Fruit fly (Drosophila melanogaster) whole organism, embryonic: ENCODE data around the gene Helz.

Experiments used
- Atf6 ChIP-seq: fragments of 200-800 bp; sonication (Bioruptor generic); IDR thresholded peaks from 2 replicates; pipeline ENCODE4 v1.3.6; 2022; ENCODE audit warnings: missing biosample characterization, missing genetic modification characterization
- B-H2 ChIP-seq: fragments of 200-800 bp; sonication (Bioruptor generic); optimal IDR thresholded peaks from 2 replicates; lab custom pipeline; 2018; ENCODE audit warnings: missing biosample characterization, mild to moderate bottlenecking, missing genetic modification characterization
- CG10147 ChIP-seq: fragments of 200-800 bp; sonication (Bioruptor generic); optimal IDR thresholded peaks from 2 replicates; lab custom pipeline; 2019; ENCODE audit warnings: missing biosample characterization, mild to moderate bottlenecking, missing genetic modification characterization, moderate library complexity
- CG10321 ChIP-seq: fragments of 200-800 bp; sonication (Bioruptor generic); IDR thresholded peaks from 2 replicates; pipeline ENCODE4 v1.3.6; 2022; ENCODE audit warnings: missing biosample characterization, missing genetic modification characterization
- CG11093 ChIP-seq: fragments of 200-800 bp; sonication (Bioruptor generic); IDR thresholded peaks from 3 replicates; pipeline ENCODE4 v1.3.6; 2022; ENCODE audit warnings: missing biosample characterization, missing genetic modification characterization
- CG11504 ChIP-seq: fragments of 200-800 bp; sonication (Bioruptor generic); optimal IDR thresholded peaks from 3 replicates; lab custom pipeline; 2019; ENCODE audit warnings: missing biosample characterization, mild to moderate bottlenecking, missing genetic modification characterization, moderate library complexity
- CrebB ChIP-seq: fragments of 200-800 bp; sonication (Bioruptor generic); optimal IDR thresholded peaks from 3 replicates; lab custom pipeline; 2018; ENCODE audit warnings: missing biosample characterization, mild to moderate bottlenecking, missing genetic modification characterization
- Fer3 ChIP-seq: fragments of 200-800 bp; sonication (Bioruptor generic); optimal IDR thresholded peaks from 2 replicates; lab custom pipeline; 2018; ENCODE audit warnings: missing biosample characterization, mild to moderate bottlenecking, missing genetic modification characterization, moderate library complexity
- HmgZ ChIP-seq: fragments of 200-800 bp; sonication (Bioruptor generic); optimal IDR thresholded peaks from 2 replicates; lab custom pipeline; 2018; ENCODE audit warnings: missing biosample characterization, mild to moderate bottlenecking, missing genetic modification characterization
- Hmx ChIP-seq: fragments of 200-800 bp; sonication (Bioruptor generic); optimal IDR thresholded peaks from 2 replicates; lab custom pipeline; 2016; ENCODE audit warnings: missing biosample characterization, missing genetic modification characterization
- Side ChIP-seq: fragments of 200-800 bp; sonication (Bioruptor generic); optimal IDR thresholded peaks from 2 replicates; lab custom pipeline; 2016; ENCODE audit warnings: missing biosample characterization, missing genetic modification characterization
- esg ChIP-seq: fragments of 200-800 bp; sonication (Bioruptor generic); conservative IDR thresholded peaks from 2 replicates; pipeline ENCODE4 v1.3.6; 2022; ENCODE audit warnings: missing biosample characterization, missing genetic modification characterization
- p53 ChIP-seq: fragments of 200-800 bp; sonication (Bioruptor generic); optimal IDR thresholded peaks from 2 replicates; lab custom pipeline; 2016; ENCODE audit warnings: missing biosample characterization, missing genetic modification characterization
- sob ChIP-seq: fragments of 200-800 bp; sonication (Bioruptor generic); IDR thresholded peaks from 2 replicates; pipeline ENCODE4 v1.3.6; 2022; ENCODE audit warnings: missing biosample characterization, missing genetic modification characterization

- no peak for TF ChIP-seq Atf6
- no peak for TF ChIP-seq CG11093 (GFP tag; lab: Robert Waterston, UW)
- TF ChIP-seq CG10321 (GFP tag; lab: Robert Waterston, UW): no peak
- no peak for TF ChIP-seq Side (GFP tag; lab: Kevin White, UChicago)
- no peak for TF ChIP-seq CrebB (tag; lab: Kevin White, UChicago)
- no peak for TF ChIP-seq Hmx (GFP tag; lab: Kevin White, UChicago)
- TF ChIP-seq sob (GFP tag; lab: Robert Waterston, UW): no peak
- TF ChIP-seq CG11504 (tag; lab: Kevin White, UChicago): no peak
- no peak for TF ChIP-seq esg (GFP tag; lab: Robert Waterston, UW)
- TF ChIP-seq Fer3: no peak
- no peak for TF ChIP-seq p53
- TF ChIP-seq CG10147 (GFP tag; lab: Kevin White, UChicago): no peak
- no peak for TF ChIP-seq B-H2
- TF ChIP-seq HmgZ (tag; lab: Kevin White, UChicago): no peak
Observed at dm6 chr3L:14822364-14822763, 32.6 kb downstream of the Helz start.
